Fruit fly (Drosophila melanogaster): ENCODE measurements around the gene beta-Man.

beta-Man gene

dm6 chr3R:4229137-4229764 lies 32.2 kb downstream of the beta-Man start, which contains the start of gene DhpD (continued):
- peak; percentile 26 for TF ChIP-seq BEAF-32 (GFP tag; optimal IDR thresholded peaks at IDR 0.05)
- peak; percentile 56 for TF ChIP-seq CG34376 (GFP tag; optimal IDR thresholded peaks at IDR 0.05)
- TF ChIP-seq phol (tag; optimal IDR thresholded peaks at IDR 0.05) = peak; percentile 81
- TF ChIP-seq Dip3 (GFP tag; optimal IDR thresholded peaks at IDR 0.05) = peak; percentile 73
- TF ChIP-seq Hsf (GFP tag; optimal IDR thresholded peaks at IDR 0.05) = peak; percentile 56
- TF ChIP-seq Lim3 (GFP tag; IDR thresholded peaks at IDR 0.05) = no peak
- no peak for TF ChIP-seq CG17912 (GFP tag; optimal IDR thresholded peaks at IDR 0.05)
- TF ChIP-seq sd (tag; optimal IDR thresholded peaks at IDR 0.05) = no peak
- TF ChIP-seq Bgb (GFP tag; IDR thresholded peaks at IDR 0.05; ENCODE audit: partially characterized antibody) = peak; percentile 100
- peak; percentile 51 for TF ChIP-seq CG13624 (GFP tag; optimal IDR thresholded peaks at IDR 0.05)
- TF ChIP-seq Max (GFP tag; optimal IDR thresholded peaks at IDR 0.05) = peak; percentile 71
- peak; percentile 49 for TF ChIP-seq tio (GFP tag; optimal IDR thresholded peaks at IDR 0.05)
- TF ChIP-seq CG7786 (GFP tag; optimal IDR thresholded peaks at IDR 0.05) = peak; percentile 63
- peak; percentile 26; the same call in 1 of the 2 replicates for TF ChIP-seq CG10959 (GFP tag; IDR thresholded peaks at IDR 0.05)
- TF ChIP-seq CG6765 (GFP tag; optimal IDR thresholded peaks at IDR 0.05) = peak; percentile 44
- no peak for TF ChIP-seq en (GFP tag; optimal IDR thresholded peaks at IDR 0.05)
- peak; percentile 51; the same call in 1 of the 2 replicates for TF ChIP-seq CG43689 (GFP tag; IDR thresholded peaks at IDR 0.05)
- TF ChIP-seq CG17612 (GFP tag; IDR thresholded peaks at IDR 0.05) = peak; percentile 68; the same call in 1 of the 2 replicates
- TF ChIP-seq otp (GFP tag; IDR thresholded peaks at IDR 0.05) = peak; percentile 76
- peak; percentile 45 for TF ChIP-seq CG10654 (GFP tag; optimal IDR thresholded peaks at IDR 0.05)
- no peak for TF ChIP-seq kni (GFP tag; optimal IDR thresholded peaks at IDR 0.05)
- TF ChIP-seq ara (GFP tag; IDR thresholded peaks at IDR 0.05) = peak; percentile 76
- TF ChIP-seq CG11456 (GFP tag; IDR thresholded peaks at IDR 0.05) = peak; percentile 82
- peak; percentile 72 for TF ChIP-seq CG12104 (GFP tag; optimal IDR thresholded peaks at IDR 0.05)
- peak; percentile 2 for TF ChIP-seq twi (tag; optimal IDR thresholded peaks at IDR 0.05)
- TF ChIP-seq pzg (GFP tag; optimal IDR thresholded peaks at IDR 0.05) = peak; percentile 37
- peak; percentile 73 for TF ChIP-seq Hmr (GFP tag; optimal IDR thresholded peaks at IDR 0.05)
- TF ChIP-seq CG11695 (GFP tag; IDR thresholded peaks at IDR 0.05) = 0 out of 3 replicates have a peak, but pooled peaks have one; percentile 32
- TF ChIP-seq pita (GFP tag; optimal IDR thresholded peaks at IDR 0.05) = peak; percentile 15
- TF ChIP-seq HLH3B (GFP tag; IDR thresholded peaks at IDR 0.05) = peak; percentile 76
- TF ChIP-seq danr (GFP tag; IDR thresholded peaks at IDR 0.05) = 0 out of 2 replicates have a peak, but pooled peaks have one; percentile 32
- TF ChIP-seq zfh1 (GFP tag; IDR thresholded peaks at IDR 0.05) = peak; percentile 84; the same call in 2 of the 3 replicates
- no peak for TF ChIP-seq CG15073 (GFP tag; optimal IDR thresholded peaks at IDR 0.05)
- TF ChIP-seq CG12391 (tag; optimal IDR thresholded peaks at IDR 0.05) = peak; percentile 65
- no peak for TF ChIP-seq zf30C (GFP tag; optimal IDR thresholded peaks at IDR 0.05)
- TF ChIP-seq CG4328 (GFP tag; optimal IDR thresholded peaks at IDR 0.05) = peak; percentile 66
- TF ChIP-seq CG32532 (GFP tag; IDR thresholded peaks at IDR 0.05) = peak; percentile 87
- peak; percentile 87 for TF ChIP-seq CG2678 (tag; optimal IDR thresholded peaks at IDR 0.05)
- peak; percentile 60; the same call in 2 of the 3 replicates for TF ChIP-seq tgo (GFP tag; IDR thresholded peaks at IDR 0.05)
- no peak for TF ChIP-seq CG8478 (optimal IDR thresholded peaks at IDR 0.05)
- TF ChIP-seq Dp (GFP tag; optimal IDR thresholded peaks at IDR 0.05) = peak; percentile 31
- peak; percentile 50 for TF ChIP-seq Antp (GFP tag; optimal IDR thresholded peaks at IDR 0.05)
- TF ChIP-seq CG14441 (GFP tag; IDR thresholded peaks at IDR 0.05) = peak; percentile 66; the same call in 1 of the 2 replicates
- peak; percentile 65 for TF ChIP-seq bab2 (GFP tag; optimal IDR thresholded peaks at IDR 0.05)
- TF ChIP-seq cas (GFP tag; IDR thresholded peaks at IDR 0.05) = peak; percentile 71
- no peak for TF ChIP-seq Neu2 (GFP tag; optimal IDR thresholded peaks at IDR 0.05; ENCODE audit: borderline replicate concordance)
- TF ChIP-seq trem (tag; optimal IDR thresholded peaks at IDR 0.05) = peak; percentile 50
- peak; percentile 37 for TF ChIP-seq fu2 (GFP tag; optimal IDR thresholded peaks at IDR 0.05)
- TF ChIP-seq gsb-n (tag; optimal IDR thresholded peaks at IDR 0.05) = no peak
- TF ChIP-seq CG12659 (GFP tag; optimal IDR thresholded peaks at IDR 0.05) = peak; percentile 80
